Worm (Caenorhabditis elegans): ENCODE data around the gene gad-3.

DNA sequence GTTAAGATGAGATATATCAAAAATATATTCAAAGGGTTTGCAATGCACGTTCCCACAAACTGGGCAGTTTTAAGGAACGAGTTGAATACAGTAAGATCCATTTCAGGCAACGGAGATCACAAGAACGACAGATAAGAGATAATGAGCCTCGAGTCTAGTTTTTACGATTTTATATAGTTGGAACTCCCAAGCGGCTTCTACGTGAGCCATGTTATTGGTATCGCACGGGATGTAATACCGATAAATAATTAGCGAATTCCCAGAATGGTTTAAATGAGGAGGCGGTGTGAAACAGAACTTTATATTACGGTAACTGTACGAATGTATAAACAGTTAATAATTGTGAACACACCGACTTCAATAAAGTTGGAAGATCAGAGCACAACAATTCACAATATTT, 26.1 kb upstream of the gad-3 start, which contains the start of gene str-177:
- TF ChIP-seq tra-4 (tag; optimal IDR thresholded peaks at IDR 0.05) (no peak), pes-1 (GFP tag; IDR thresholded peaks at IDR 0.05) (no peak), ceh-13 (GFP tag; optimal IDR thresholded peaks at IDR 0.05) (no peak), sea-1 (GFP tag; conservative IDR thresholded peaks at IDR 0.05) (no peak), F13C5.2 (tag; optimal IDR thresholded peaks at IDR 0.05) (no peak), ama-1 (optimal IDR thresholded peaks at IDR 0.05) (no peak), flt-1 (GFP tag; IDR thresholded peaks at IDR 0.05) (no peak)
